Worm (Caenorhabditis elegans): ENCODE measurements around the gene R04F11.2.

The R04F11.2 gene

DNA sequence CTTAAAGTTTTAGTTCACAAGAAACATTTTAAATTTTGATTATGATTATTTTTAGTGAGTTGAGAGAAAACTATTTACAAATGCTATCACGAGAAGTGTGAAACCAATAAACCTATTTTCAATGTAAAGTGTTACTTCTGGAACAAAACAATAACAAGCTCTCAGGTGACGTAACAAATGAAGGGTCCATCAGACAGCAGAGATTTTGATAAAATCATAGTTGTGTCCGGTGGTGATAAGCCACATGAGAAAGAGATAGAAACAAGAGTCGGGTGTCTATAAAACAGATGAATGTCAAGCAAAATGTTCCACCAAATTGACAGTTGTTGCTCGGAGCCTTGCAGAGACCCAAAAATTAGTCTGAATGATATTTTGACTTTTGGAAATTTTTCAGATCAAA is 16.2 kb downstream of the R04F11.2 start:
- TF ChIP-seq unc-62 (GFP tag; optimal IDR thresholded peaks at IDR 0.05) (no peak), ceh-82 (tag; optimal IDR thresholded peaks at IDR 0.05) (no peak), nhr-21 (tag; optimal IDR thresholded peaks at IDR 0.05) (no peak), sma-9 (GFP tag; optimal IDR thresholded peaks at IDR 0.05) (no peak), sma-9 (tag; optimal IDR thresholded peaks at IDR 0.05) (no peak), blmp-1 (tag; optimal IDR thresholded peaks at IDR 0.05; ENCODE audit: insufficient read depth) (no peak), C34F6.9 (tag; optimal IDR thresholded peaks at IDR 0.05) (peak; percentile 2), ztf-1 (GFP tag; conservative IDR thresholded peaks at IDR 0.05) (no peak), lsy-2 (tag; optimal IDR thresholded peaks at IDR 0.05) (peak in 1 of 2 experiments; percentile 49), mbf-1 (tag; optimal IDR thresholded peaks at IDR 0.05) (no peak), nhr-129 (tag; optimal IDR thresholded peaks at IDR 0.05) (peak; percentile 37)

- TF ChIP-seq crh-2 (tag; optimal IDR thresholded peaks at IDR 0.05), result no peak
- no peak for TF ChIP-seq gmeb-1 (tag; optimal IDR thresholded peaks at IDR 0.05)
- no peak for TF ChIP-seq nhr-12 (tag; optimal IDR thresholded peaks at IDR 0.05)
- no peak for TF ChIP-seq aly-2 (tag; optimal IDR thresholded peaks at IDR 0.05)
These were observed 19.7 kb downstream of the R04F11.2 start, which contains the start of gene twk-13 for ce11 chrV:12337894-12338293. twk-13 (minus strand) TSS chrV:12337994.

ce11 chrV:12343419-12343969 is 25.3 kb downstream of the R04F11.2 start, which contains the start of gene tomm-20:
tomm-20 (minus strand) TSS chrV:12343469.
- TF ChIP-seq nhr-237 (tag; optimal IDR thresholded peaks at IDR 0.05), result peak; percentile 65
- peak; percentile 94 for TF ChIP-seq sma-3 (GFP tag; optimal IDR thresholded peaks at IDR 0.05)
- peak; percentile 91 for TF ChIP-seq mab-5 (tag; optimal IDR thresholded peaks at IDR 0.05)
- no peak for TF ChIP-seq nhr-6 (tag; optimal IDR thresholded peaks at IDR 0.05)
- TF ChIP-seq sem-4 (tag; optimal IDR thresholded peaks at IDR 0.05), result peak; percentile 96
- TF ChIP-seq nhr-25 (tag; optimal IDR thresholded peaks at IDR 0.05), result peak; percentile 95
- peak; percentile 39 for TF ChIP-seq zag-1 (tag; optimal IDR thresholded peaks at IDR 0.05)
- peak; percentile 68 for TF ChIP-seq fos-1 (tag; optimal IDR thresholded peaks at IDR 0.05)
- TF ChIP-seq lin-39 (tag; optimal IDR thresholded peaks at IDR 0.05), result no peak
- TF ChIP-seq peb-1 (tag; optimal IDR thresholded peaks at IDR 0.05), result no peak
- TF ChIP-seq ZK546.5 (tag; optimal IDR thresholded peaks at IDR 0.05), result peak; percentile 51
- TF ChIP-seq ama-1 (optimal IDR thresholded peaks at IDR 0.05), result peak; percentile 73
- peak; percentile 48 for TF ChIP-seq skn-1 (tag; optimal IDR thresholded peaks at IDR 0.05)
- no peak for TF ChIP-seq nhr-23 (tag; optimal IDR thresholded peaks at IDR 0.05)
- TF ChIP-seq ceh-82 (tag; optimal IDR thresholded peaks at IDR 0.05), result no peak
- TF ChIP-seq ztf-1 (GFP tag; conservative IDR thresholded peaks at IDR 0.05), result no peak
- TF ChIP-seq R02D3.7 (tag; optimal IDR thresholded peaks at IDR 0.05), result peak; percentile 70
- TF ChIP-seq unc-39 (tag; optimal IDR thresholded peaks at IDR 0.05), result no peak
- TF ChIP-seq elt-1 (tag; optimal IDR thresholded peaks at IDR 0.05), result no peak
- no peak for TF ChIP-seq elt-3 (tag; optimal IDR thresholded peaks at IDR 0.05)
- TF ChIP-seq lin-11 (tag; optimal IDR thresholded peaks at IDR 0.05), result peak; percentile 75
- peak; percentile 91 to 97 for TF ChIP-seq lsy-2 (tag; optimal IDR thresholded peaks at IDR 0.05)
- TF ChIP-seq Y55F3AM.14 (GFP tag; optimal IDR thresholded peaks at IDR 0.05), result peak; percentile 16
- TF ChIP-seq unc-62 (GFP tag; optimal IDR thresholded peaks at IDR 0.05), result peak; percentile 60
- peak; percentile 98 for TF ChIP-seq sma-9 (GFP tag; optimal IDR thresholded peaks at IDR 0.05)
- no peak for TF ChIP-seq sma-9 (tag; optimal IDR thresholded peaks at IDR 0.05)
- peak; percentile 92 for TF ChIP-seq lin-13 (GFP tag; optimal IDR thresholded peaks at IDR 0.05)
- TF ChIP-seq mdl-1 (tag; optimal IDR thresholded peaks at IDR 0.05), result peak in 1 of 2 experiments; percentile 62
- TF ChIP-seq crh-2 (tag; optimal IDR thresholded peaks at IDR 0.05), result peak; percentile 97
- peak; percentile 90 for TF ChIP-seq nhr-21 (tag; optimal IDR thresholded peaks at IDR 0.05)
- peak; percentile 56 for TF ChIP-seq dmd-4 (tag; optimal IDR thresholded peaks at IDR 0.05)
- peak; percentile 44 for TF ChIP-seq mbf-1 (tag; optimal IDR thresholded peaks at IDR 0.05)
- no peak for TF ChIP-seq nhr-10 (tag; optimal IDR thresholded peaks at IDR 0.05)
- TF ChIP-seq C34F6.9 (tag; optimal IDR thresholded peaks at IDR 0.05), result peak; percentile 97
- TF ChIP-seq aly-2 (tag; optimal IDR thresholded peaks at IDR 0.05), result no peak
- TF ChIP-seq nhr-11 (tag; optimal IDR thresholded peaks at IDR 0.05), result no peak
- TF ChIP-seq nhr-129 (tag; optimal IDR thresholded peaks at IDR 0.05), result peak; percentile 82
- peak; percentile 26 for TF ChIP-seq blmp-1 (tag; optimal IDR thresholded peaks at IDR 0.05; ENCODE audit: insufficient read depth)
- TF ChIP-seq ztf-4 (tag; optimal IDR thresholded peaks at IDR 0.05), result peak; percentile 61
- peak; percentile 53 for TF ChIP-seq nhr-77 (tag; optimal IDR thresholded peaks at IDR 0.05)
- no peak for TF ChIP-seq alr-1 (tag; optimal IDR thresholded peaks at IDR 0.05)
- peak; percentile 90 for TF ChIP-seq F13H6.1 (tag; optimal IDR thresholded peaks at IDR 0.05)
- TF ChIP-seq gmeb-1 (tag; optimal IDR thresholded peaks at IDR 0.05), result peak; percentile 99
- TF ChIP-seq egl-27 (tag; optimal IDR thresholded peaks at IDR 0.05), result peak; percentile 89
- TF ChIP-seq ceh-16 (tag; optimal IDR thresholded peaks at IDR 0.05), result peak; percentile 55
- no peak for TF ChIP-seq nhr-12 (tag; optimal IDR thresholded peaks at IDR 0.05)
- peak; percentile 98 for TF ChIP-seq unc-55 (GFP tag; optimal IDR thresholded peaks at IDR 0.05)
- TF ChIP-seq snpc-4 (tag; optimal IDR thresholded peaks at IDR 0.05), result peak; percentile 85

Data from whole organism, L2 larva.